Fruit fly (Drosophila melanogaster) S2 (cell line): ENCODE results near the gene CG18477.

Experiments used
- CG8478 ChIP-seq: fragments of >200 bp; optimal IDR thresholded peaks from 2 replicates; lab custom pipeline; 2018
- CTCF ChIP-seq, 2 experiments: fragments of >200 bp; optimal IDR thresholded peaks; 2 replicates each; lab custom pipeline; 2018

dm6 chr2L:15613285-15613912 is 47.4 kb upstream of the CG18477 start, which contains the start of gene Semp1:
- TF ChIP-seq CG8478 (no peak), CTCF (optimal IDR thresholded peaks at IDR 0.05; lab: Kevin White, UChicago) (no peak)
